Fruit fly (Drosophila melanogaster) whole organism, wandering third instar larva: ENCODE data around the gene frtz.

Source experiments
- Abd-B ChIP-seq: fragments of >200 bp; optimal IDR thresholded peaks from 2 replicates; lab custom pipeline; 2017; ENCODE audit warnings: missing biosample characterization, missing genetic modification characterization
- CG32264 ChIP-seq: fragments of 200-800 bp; sonication (Bioruptor generic); optimal IDR thresholded peaks from 2 replicates; lab custom pipeline; 2016; ENCODE audit warnings: missing biosample characterization, missing genetic modification characterization
- CG9705 ChIP-seq: fragments of 200-800 bp; sonication (Bioruptor generic); optimal IDR thresholded peaks from 2 replicates; lab custom pipeline; 2018; ENCODE audit warnings: missing biosample characterization, mild to moderate bottlenecking, missing genetic modification characterization
- CrebA ChIP-seq: fragments of 200-800 bp; sonication (Bioruptor generic); optimal IDR thresholded peaks from 2 replicates; lab custom pipeline; 2016; ENCODE audit warnings: missing biosample characterization, mild to moderate bottlenecking, missing genetic modification characterization, borderline replicate concordance
- Dif ChIP-seq: fragments of 200-275, 200-300 bp; sonication (Bioruptor generic); optimal IDR thresholded peaks from 2 replicates; lab custom pipeline; 2018; ENCODE audit warnings: missing biosample characterization, missing genetic modification characterization; ENCODE audit not compliant: partially characterized antibody
- GATAd ChIP-seq: sonication (Bioruptor generic); optimal IDR thresholded peaks from 2 replicates; lab custom pipeline; 2016; ENCODE audit warnings: missing biosample characterization, missing genetic modification characterization
- HLH106 ChIP-seq: fragments of 200-800 bp; optimal IDR thresholded peaks from 3 replicates; lab custom pipeline; 2019; ENCODE audit warnings: missing biosample characterization, mild to moderate bottlenecking, missing genetic modification characterization, moderate library complexity
- Hnf4 ChIP-seq: fragments of 200-800 bp; sonication (Bioruptor generic); optimal IDR thresholded peaks from 2 replicates; lab custom pipeline; 2016; ENCODE audit warnings: missing biosample characterization, mild to moderate bottlenecking, missing genetic modification characterization
- Hr78 ChIP-seq: fragments of >200 bp; optimal IDR thresholded peaks from 2 replicates; lab custom pipeline; 2017; ENCODE audit warnings: missing biosample characterization, missing genetic modification characterization
- Hr83 ChIP-seq: fragments of 200-300 bp; sonication (Bioruptor generic); optimal IDR thresholded peaks from 2 replicates; lab custom pipeline; 2016; ENCODE audit warnings: missing biosample characterization, mild to moderate bottlenecking, missing genetic modification characterization, moderate library complexity; ENCODE audit not compliant: poor library complexity, severe bottlenecking
- Jra ChIP-seq: sonication (Bioruptor generic); optimal IDR thresholded peaks from 2 replicates; lab custom pipeline; 2016; ENCODE audit warnings: missing biosample characterization, missing genetic modification characterization
- Mio ChIP-seq: sonication (Bioruptor generic); optimal IDR thresholded peaks from 2 replicates; lab custom pipeline; 2016; ENCODE audit warnings: missing biosample characterization, missing genetic modification characterization
- Myc ChIP-seq: fragments of >200 bp; optimal IDR thresholded peaks from 2 replicates; lab custom pipeline; 2017
- N ChIP-seq: fragments of >200 bp; optimal IDR thresholded peaks from 2 replicates; lab custom pipeline; 2018; ENCODE audit warnings: missing biosample characterization, missing external identifiers, missing genetic modification characterization
- OdsH ChIP-seq: fragments of 200-800 bp; sonication (Bioruptor generic); optimal IDR thresholded peaks from 2 replicates; lab custom pipeline; 2016; ENCODE audit warnings: missing biosample characterization, mild to moderate bottlenecking, missing genetic modification characterization
- Rel ChIP-seq, 2 experiments: fragments of 200-800 bp; sonication (Bioruptor generic) in 1 of 2; optimal IDR thresholded peaks; 2 replicates in 1 of 2; 3 replicates in 1 of 2; lab custom pipeline; 2016 to 2019; ENCODE audit warnings: mild to moderate bottlenecking in 2 of 2, missing biosample characterization in 2 of 2, missing genetic modification characterization in 2 of 2, moderate library complexity in 1 of 2
- Sp1 ChIP-seq: fragments of 200-800 bp; sonication (Bioruptor generic); optimal IDR thresholded peaks from 3 replicates; lab custom pipeline; 2019; ENCODE audit warnings: missing biosample characterization, mild to moderate bottlenecking, missing genetic modification characterization, moderate library complexity
- Vsx2 ChIP-seq: fragments of 200-300, 225-300 bp; sonication (Bioruptor generic); optimal IDR thresholded peaks from 2 replicates; lab custom pipeline; 2018; ENCODE audit warnings: missing biosample characterization, missing genetic modification characterization; ENCODE audit not compliant: partially characterized antibody
- br ChIP-seq: fragments of 200-800 bp; sonication (Bioruptor generic); optimal IDR thresholded peaks from 2 replicates; lab custom pipeline; 2016; ENCODE audit warnings: missing biosample characterization, missing genetic modification characterization
- brk ChIP-seq: fragments of 200-800 bp; sonication (Bioruptor generic); optimal IDR thresholded peaks from 2 replicates; lab custom pipeline; 2016; ENCODE audit warnings: missing biosample characterization, mild to moderate bottlenecking, missing genetic modification characterization
- dl ChIP-seq, 2 experiments: fragments of 175-275, 200-275 bp in 1 of 2; fragments of 200-275 bp in 1 of 2; sonication (Bioruptor generic); optimal IDR thresholded peaks; lab custom pipeline; 2018; ENCODE audit warnings: mild to moderate bottlenecking in 2 of 2, missing biosample characterization in 2 of 2, missing genetic modification characterization in 2 of 2, moderate library complexity in 2 of 2; ENCODE audit not compliant: partially characterized antibody in 2 of 2, insufficient read depth in 1 of 2
- dmrt93B ChIP-seq: fragments of 200-800 bp; sonication (Bioruptor generic); optimal IDR thresholded peaks from 2 replicates; lab custom pipeline; 2018; ENCODE audit warnings: missing biosample characterization, mild to moderate bottlenecking, missing genetic modification characterization
- dsf ChIP-seq: sonication (Bioruptor generic); optimal IDR thresholded peaks from 2 replicates; lab custom pipeline; 2016; ENCODE audit warnings: missing biosample characterization, missing genetic modification characterization, borderline replicate concordance
- ey ChIP-seq: fragments of 200-800 bp; sonication (Bioruptor generic); optimal IDR thresholded peaks from 2 replicates; lab custom pipeline; 2016; ENCODE audit warnings: missing biosample characterization, missing genetic modification characterization
- foxo ChIP-seq, 2 experiments: fragments of 200-800 bp; sonication (Bioruptor generic); optimal IDR thresholded peaks; 2 replicates in 1 of 2; 3 replicates in 1 of 2; lab custom pipeline; 2016 to 2017; ENCODE audit warnings: missing biosample characterization in 2 of 2, missing genetic modification characterization in 2 of 2
- fru ChIP-seq: fragments of 200-800 bp; sonication (Bioruptor generic); optimal IDR thresholded peaks from 3 replicates; lab custom pipeline; 2016; ENCODE audit warnings: missing biosample characterization, mild to moderate bottlenecking, missing genetic modification characterization
- h ChIP-seq: fragments of 200-800 bp; sonication (Bioruptor generic); optimal IDR thresholded peaks from 3 replicates; lab custom pipeline; 2016; ENCODE audit warnings: missing biosample characterization, mild to moderate bottlenecking, missing genetic modification characterization
- lola ChIP-seq: fragments of >200 bp; optimal IDR thresholded peaks from 2 replicates; lab custom pipeline; 2017; ENCODE audit warnings: missing biosample characterization, missing genetic modification characterization
- pan ChIP-seq: fragments of >200 bp; optimal IDR thresholded peaks from 2 replicates; lab custom pipeline; 2017
- psq ChIP-seq: fragments of 200-800 bp; sonication (Bioruptor generic); optimal IDR thresholded peaks from 3 replicates; lab custom pipeline; 2017; ENCODE audit warnings: missing biosample characterization, mild to moderate bottlenecking, missing genetic modification characterization, moderate library complexity
- rgr ChIP-seq: fragments of 200-800 bp; sonication (Bioruptor generic); optimal IDR thresholded peaks from 3 replicates; lab custom pipeline; 2016; ENCODE audit warnings: missing biosample characterization, mild to moderate bottlenecking, missing genetic modification characterization
- sv ChIP-seq: fragments of 200-800 bp; sonication (Bioruptor generic); optimal IDR thresholded peaks from 3 replicates; lab custom pipeline; 2016; ENCODE audit warnings: missing biosample characterization, missing genetic modification characterization
- usp ChIP-seq: fragments of >200 bp; optimal IDR thresholded peaks from 2 replicates; lab custom pipeline; 2017; ENCODE audit warnings: missing biosample characterization, missing genetic modification characterization
- woc ChIP-seq: sonication (Bioruptor generic); optimal IDR thresholded peaks from 2 replicates; lab custom pipeline; 2016; ENCODE audit warnings: missing biosample characterization, mild to moderate bottlenecking, missing genetic modification characterization

Gene frtz

DNA sequence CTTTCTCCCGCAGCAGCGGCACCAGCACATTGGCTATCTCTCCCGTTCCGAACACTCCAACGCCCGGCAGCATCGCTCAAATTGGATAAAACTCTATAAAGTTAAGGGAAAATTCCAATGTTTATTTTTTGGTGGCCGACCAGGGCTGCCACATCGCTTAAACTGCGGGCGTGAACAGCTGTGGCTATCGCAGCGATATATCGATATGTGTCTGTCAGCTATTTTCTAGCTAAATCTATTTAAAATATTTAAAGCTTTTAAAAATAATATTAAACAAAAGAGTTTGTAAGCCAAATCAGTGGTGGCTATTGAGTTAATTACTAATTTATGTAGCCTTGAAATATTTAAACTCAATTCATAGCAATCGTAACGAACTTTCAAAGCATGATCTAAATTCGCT, 36.3 kb upstream of the frtz start, which contains the start of the genes CG17712 and CG17648:
Gene CG17712 (minus strand): TSS at position 170 of the 400 bp plus-strand sequence.
Gene CG17648 (plus strand): TSS at position 356 of the 400 bp plus-strand sequence.
- no peak for TF ChIP-seq Jra (GFP tag; lab: Kevin White, UChicago)
- peak; percentile 46 for TF ChIP-seq Myc
- no peak for TF ChIP-seq N (GFP tag; lab: Kevin White, UChicago)
- no peak for TF ChIP-seq Hr78
- TF ChIP-seq woc, result peak; percentile 32

DNA sequence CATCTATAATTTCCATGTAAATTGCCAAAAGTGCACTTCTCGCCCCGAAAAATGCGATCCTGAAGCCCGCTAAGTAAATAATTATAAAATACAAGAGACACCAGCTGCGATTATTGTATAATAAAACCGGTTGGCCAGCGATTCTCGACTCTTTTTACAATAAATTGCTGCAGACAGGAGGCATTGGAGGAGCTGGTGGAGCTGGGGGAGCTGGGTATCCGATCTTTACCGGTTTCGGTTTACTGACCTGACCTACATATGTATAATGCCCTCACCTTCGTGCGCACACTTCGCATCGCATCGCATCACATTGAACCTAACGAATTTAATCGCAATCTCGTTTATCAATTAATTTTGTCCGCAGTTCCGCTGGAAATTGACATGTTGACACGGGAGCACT, 32.8 kb upstream of the frtz start:
- peak; percentile 61 for TF ChIP-seq Vsx2 (GFP tag; lab: Kevin White, UChicago)
- no peak for TF ChIP-seq Rel (GFP tag; optimal IDR thresholded peaks at IDR 0.05; lab: Kevin White, UChicago)
- TF ChIP-seq Rel (tag; optimal IDR thresholded peaks at IDR 0.05; lab: Kevin White, UChicago), result no peak

DNA sequence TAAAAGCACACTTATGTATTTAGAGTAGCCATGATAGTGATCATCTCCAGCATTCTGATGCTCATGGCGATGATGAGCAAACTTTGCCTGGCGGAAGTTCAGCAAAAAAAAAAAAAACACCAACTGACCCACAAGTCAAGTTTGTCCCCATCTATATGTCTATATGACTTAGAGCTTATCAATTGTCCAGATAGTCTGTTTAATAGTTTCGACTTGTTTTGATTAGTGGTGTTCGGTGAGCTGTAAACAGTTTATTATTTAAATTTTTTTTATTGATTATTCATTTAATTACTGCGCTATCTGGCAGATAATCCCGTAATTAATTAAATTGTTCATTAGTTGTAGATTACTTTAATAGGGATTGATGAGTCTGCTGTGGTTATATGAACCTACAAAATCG, 28.1 kb upstream of the frtz start:
- TF ChIP-seq Rel (GFP tag; optimal IDR thresholded peaks at IDR 0.05; lab: Kevin White, UChicago), result no peak
- TF ChIP-seq Rel (tag; optimal IDR thresholded peaks at IDR 0.05; lab: Kevin White, UChicago), result no peak

dm6 chr2L:1740095-1740494, 24.4 kb upstream of the frtz start:
- TF ChIP-seq Mio (GFP tag; lab: Kevin White, UChicago) (no peak), sv (GFP tag; lab: Kevin White, UChicago) (no peak), CG32264 (GFP tag; lab: Kevin White, UChicago) (no peak), brk (no peak), pan (lab: Kevin White, UChicago) (no peak), psq (GFP tag; lab: Kevin White, UChicago) (no peak), dsf (GFP tag; lab: Kevin White, UChicago) (no peak), Jra (GFP tag; lab: Kevin White, UChicago) (no peak), Hnf4 (GFP tag; lab: Kevin White, UChicago) (no peak), ey (no peak), br (no peak), Dif (GFP tag; lab: Kevin White, UChicago) (no peak), OdsH (GFP tag; lab: Kevin White, UChicago) (no peak), Hr83 (GFP tag; lab: Kevin White, UChicago) (no peak), Hr78 (no peak), dmrt93B (GFP tag; lab: Kevin White, UChicago) (no peak), CG9705 (GFP tag; lab: Kevin White, UChicago) (no peak), woc (no peak), Vsx2 (GFP tag; lab: Kevin White, UChicago) (no peak), N (GFP tag; lab: Kevin White, UChicago) (no peak)

DNA sequence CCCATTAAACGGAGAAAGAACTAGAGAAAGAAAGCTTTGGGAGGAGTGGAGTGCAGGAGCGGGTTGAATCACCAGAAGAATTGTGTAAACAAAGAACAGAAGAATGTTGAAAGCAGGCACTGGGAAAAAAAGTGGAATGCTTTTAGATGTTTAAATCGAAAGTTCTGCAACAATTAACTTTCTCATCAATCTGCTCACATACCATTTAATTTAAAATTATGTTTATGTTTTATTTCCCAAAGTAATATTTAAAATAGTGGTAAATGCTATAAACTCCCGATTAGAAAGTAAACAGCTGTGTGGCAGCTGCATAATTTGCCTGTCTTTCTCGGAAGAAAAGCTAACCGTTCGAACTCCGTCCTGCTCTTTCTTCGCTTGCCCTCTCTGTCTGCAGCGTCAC, 22.4 kb upstream of the frtz start:
- TF ChIP-seq sv (GFP tag; lab: Kevin White, UChicago), result no peak
- no peak for TF ChIP-seq HLH106 (tag; lab: Kevin White, UChicago)
- no peak for TF ChIP-seq GATAd (GFP tag; lab: Kevin White, UChicago)

DNA sequence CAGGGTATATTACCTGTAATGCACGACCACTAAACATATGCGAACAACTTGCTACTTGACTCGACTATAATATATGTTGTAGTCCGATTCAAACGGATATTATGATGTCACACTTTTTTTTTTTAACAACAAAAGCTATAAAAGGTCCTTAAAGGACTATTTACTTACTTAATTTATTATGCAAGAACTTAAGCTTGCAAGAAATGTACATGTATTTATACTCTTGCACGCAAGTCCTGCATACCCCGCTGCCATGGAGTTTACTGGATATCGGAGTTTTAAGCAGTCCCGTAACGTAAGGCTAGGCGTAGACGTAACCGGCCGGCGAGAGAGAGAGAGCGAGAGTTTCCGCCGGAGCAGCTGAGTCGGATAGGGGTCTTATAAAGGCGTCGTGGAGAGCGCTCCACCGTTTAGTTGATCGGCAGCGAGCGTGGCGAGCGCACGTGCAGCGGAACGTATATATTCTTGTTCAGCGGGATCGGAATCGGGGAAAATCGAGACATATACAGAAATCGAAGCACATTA, 21.5 kb upstream of the frtz start:
- peak; percentile 48 for TF ChIP-seq br
- TF ChIP-seq rgr (GFP tag; lab: Kevin White, UChicago), result peak; percentile 46
- peak; percentile 42 for TF ChIP-seq psq (GFP tag; lab: Kevin White, UChicago)
- no peak for TF ChIP-seq Abd-B (GFP tag; lab: Kevin White, UChicago)
- TF ChIP-seq h (GFP tag; lab: Kevin White, UChicago), result peak; percentile 69
- no peak for TF ChIP-seq CrebA (GFP tag; lab: Kevin White, UChicago)
- TF ChIP-seq dl (GFP tag; optimal IDR thresholded peaks at IDR 0.05; lab: Kevin White, UChicago; ENCODE audit: insufficient read depth in 1 of 2, partially characterized antibody in 2 of 2), result peak in 1 of 2 experiments; percentile 34
- TF ChIP-seq dmrt93B (GFP tag; lab: Kevin White, UChicago), result no peak
- no peak for TF ChIP-seq dsf (GFP tag; lab: Kevin White, UChicago)
- TF ChIP-seq pan (lab: Kevin White, UChicago), result no peak
- TF ChIP-seq OdsH (GFP tag; lab: Kevin White, UChicago), result peak; percentile 64
- TF ChIP-seq usp (GFP tag; lab: Kevin White, UChicago), result no peak
- peak in 1 of 2 experiments; percentile 68 for TF ChIP-seq foxo (GFP tag; optimal IDR thresholded peaks at IDR 0.05; lab: Kevin White, UChicago)
- TF ChIP-seq brk, result no peak
- peak; percentile 78 for TF ChIP-seq fru (GFP tag; lab: Kevin White, UChicago)
- no peak for TF ChIP-seq Hr83 (GFP tag; lab: Kevin White, UChicago)
- no peak for TF ChIP-seq Myc
- no peak for TF ChIP-seq CG32264 (GFP tag; lab: Kevin White, UChicago)
- no peak for TF ChIP-seq woc
- TF ChIP-seq Dif (GFP tag; lab: Kevin White, UChicago), result peak; percentile 78
- no peak for TF ChIP-seq Hr78
- TF ChIP-seq Vsx2 (GFP tag; lab: Kevin White, UChicago), result no peak
- no peak for TF ChIP-seq Sp1 (GFP tag; lab: Kevin White, UChicago)
- peak; percentile 92 for TF ChIP-seq sv (GFP tag; lab: Kevin White, UChicago)
- peak; percentile 16 for TF ChIP-seq HLH106 (tag; lab: Kevin White, UChicago)
- TF ChIP-seq Mio (GFP tag; lab: Kevin White, UChicago), result no peak
- TF ChIP-seq lola (GFP tag; lab: Kevin White, UChicago), result no peak
- TF ChIP-seq ey, result peak; percentile 77
- TF ChIP-seq Hnf4 (GFP tag; lab: Kevin White, UChicago), result peak; percentile 31
- no peak for TF ChIP-seq CG9705 (GFP tag; lab: Kevin White, UChicago)
- TF ChIP-seq Jra (GFP tag; lab: Kevin White, UChicago), result no peak
